Fruit fly (Drosophila melanogaster) whole organism, wandering third instar larva: Measurements from ENCODE around the gene Vha100-2.

Experiments
- Abd-B ChIP-seq: fragments of >200 bp; optimal IDR thresholded peaks from 2 replicates; lab custom pipeline; 2017; ENCODE audit warnings: missing biosample characterization, missing genetic modification characterization
- CG32264 ChIP-seq: fragments of 200-800 bp; sonication (Bioruptor generic); optimal IDR thresholded peaks from 2 replicates; lab custom pipeline; 2016; ENCODE audit warnings: missing biosample characterization, missing genetic modification characterization
- CG9705 ChIP-seq: fragments of 200-800 bp; sonication (Bioruptor generic); optimal IDR thresholded peaks from 2 replicates; lab custom pipeline; 2018; ENCODE audit warnings: missing biosample characterization, mild to moderate bottlenecking, missing genetic modification characterization
- CrebA ChIP-seq: fragments of 200-800 bp; sonication (Bioruptor generic); optimal IDR thresholded peaks from 2 replicates; lab custom pipeline; 2016; ENCODE audit warnings: missing biosample characterization, mild to moderate bottlenecking, missing genetic modification characterization, borderline replicate concordance
- Dif ChIP-seq: fragments of 200-275, 200-300 bp; sonication (Bioruptor generic); optimal IDR thresholded peaks from 2 replicates; lab custom pipeline; 2018; ENCODE audit warnings: missing biosample characterization, missing genetic modification characterization; ENCODE audit not compliant: partially characterized antibody
- GATAd ChIP-seq: sonication (Bioruptor generic); optimal IDR thresholded peaks from 2 replicates; lab custom pipeline; 2016; ENCODE audit warnings: missing biosample characterization, missing genetic modification characterization
- HLH106 ChIP-seq: fragments of 200-800 bp; optimal IDR thresholded peaks from 3 replicates; lab custom pipeline; 2019; ENCODE audit warnings: missing biosample characterization, mild to moderate bottlenecking, missing genetic modification characterization, moderate library complexity
- Hnf4 ChIP-seq: fragments of 200-800 bp; sonication (Bioruptor generic); optimal IDR thresholded peaks from 2 replicates; lab custom pipeline; 2016; ENCODE audit warnings: missing biosample characterization, mild to moderate bottlenecking, missing genetic modification characterization
- Hr78 ChIP-seq: fragments of >200 bp; optimal IDR thresholded peaks from 2 replicates; lab custom pipeline; 2017; ENCODE audit warnings: missing biosample characterization, missing genetic modification characterization
- Hr83 ChIP-seq: fragments of 200-300 bp; sonication (Bioruptor generic); optimal IDR thresholded peaks from 2 replicates; lab custom pipeline; 2016; ENCODE audit warnings: missing biosample characterization, mild to moderate bottlenecking, missing genetic modification characterization, moderate library complexity; ENCODE audit not compliant: poor library complexity, severe bottlenecking
- Mio ChIP-seq: sonication (Bioruptor generic); optimal IDR thresholded peaks from 2 replicates; lab custom pipeline; 2016; ENCODE audit warnings: missing biosample characterization, missing genetic modification characterization
- Myc ChIP-seq: fragments of >200 bp; optimal IDR thresholded peaks from 2 replicates; lab custom pipeline; 2017
- N ChIP-seq: fragments of >200 bp; optimal IDR thresholded peaks from 2 replicates; lab custom pipeline; 2018; ENCODE audit warnings: missing biosample characterization, missing external identifiers, missing genetic modification characterization
- Rel ChIP-seq, 2 experiments: fragments of 200-800 bp; sonication (Bioruptor generic) in 1 of 2; optimal IDR thresholded peaks; 2 replicates in 1 of 2; 3 replicates in 1 of 2; lab custom pipeline; 2016 to 2019; ENCODE audit warnings: mild to moderate bottlenecking in 2 of 2, missing biosample characterization in 2 of 2, missing genetic modification characterization in 2 of 2, moderate library complexity in 1 of 2
- Sp1 ChIP-seq: fragments of 200-800 bp; sonication (Bioruptor generic); optimal IDR thresholded peaks from 3 replicates; lab custom pipeline; 2019; ENCODE audit warnings: missing biosample characterization, mild to moderate bottlenecking, missing genetic modification characterization, moderate library complexity
- Vsx2 ChIP-seq: fragments of 200-300, 225-300 bp; sonication (Bioruptor generic); optimal IDR thresholded peaks from 2 replicates; lab custom pipeline; 2018; ENCODE audit warnings: missing biosample characterization, missing genetic modification characterization; ENCODE audit not compliant: partially characterized antibody
- br ChIP-seq: fragments of 200-800 bp; sonication (Bioruptor generic); optimal IDR thresholded peaks from 2 replicates; lab custom pipeline; 2016; ENCODE audit warnings: missing biosample characterization, missing genetic modification characterization
- brk ChIP-seq: fragments of 200-800 bp; sonication (Bioruptor generic); optimal IDR thresholded peaks from 2 replicates; lab custom pipeline; 2016; ENCODE audit warnings: missing biosample characterization, mild to moderate bottlenecking, missing genetic modification characterization
- dl ChIP-seq, 2 experiments: fragments of 175-275, 200-275 bp in 1 of 2; fragments of 200-275 bp in 1 of 2; sonication (Bioruptor generic); optimal IDR thresholded peaks; lab custom pipeline; 2018; ENCODE audit warnings: mild to moderate bottlenecking in 2 of 2, missing biosample characterization in 2 of 2, missing genetic modification characterization in 2 of 2, moderate library complexity in 2 of 2; ENCODE audit not compliant: partially characterized antibody in 2 of 2, insufficient read depth in 1 of 2
- dmrt93B ChIP-seq: fragments of 200-800 bp; sonication (Bioruptor generic); optimal IDR thresholded peaks from 2 replicates; lab custom pipeline; 2018; ENCODE audit warnings: missing biosample characterization, mild to moderate bottlenecking, missing genetic modification characterization
- dsf ChIP-seq: sonication (Bioruptor generic); optimal IDR thresholded peaks from 2 replicates; lab custom pipeline; 2016; ENCODE audit warnings: missing biosample characterization, missing genetic modification characterization, borderline replicate concordance
- ey ChIP-seq: fragments of 200-800 bp; sonication (Bioruptor generic); optimal IDR thresholded peaks from 2 replicates; lab custom pipeline; 2016; ENCODE audit warnings: missing biosample characterization, missing genetic modification characterization
- foxo ChIP-seq, 2 experiments: fragments of 200-800 bp; sonication (Bioruptor generic); optimal IDR thresholded peaks; 2 replicates in 1 of 2; 3 replicates in 1 of 2; lab custom pipeline; 2016 to 2017; ENCODE audit warnings: missing biosample characterization in 2 of 2, missing genetic modification characterization in 2 of 2
- fru ChIP-seq: fragments of 200-800 bp; sonication (Bioruptor generic); optimal IDR thresholded peaks from 3 replicates; lab custom pipeline; 2016; ENCODE audit warnings: missing biosample characterization, mild to moderate bottlenecking, missing genetic modification characterization
- lola ChIP-seq: fragments of >200 bp; optimal IDR thresholded peaks from 2 replicates; lab custom pipeline; 2017; ENCODE audit warnings: missing biosample characterization, missing genetic modification characterization
- pan ChIP-seq: fragments of >200 bp; optimal IDR thresholded peaks from 2 replicates; lab custom pipeline; 2017
- psq ChIP-seq: fragments of 200-800 bp; sonication (Bioruptor generic); optimal IDR thresholded peaks from 3 replicates; lab custom pipeline; 2017; ENCODE audit warnings: missing biosample characterization, mild to moderate bottlenecking, missing genetic modification characterization, moderate library complexity
- sage ChIP-seq: fragments of 200-800 bp; sonication (Bioruptor generic); optimal IDR thresholded peaks from 2 replicates; lab custom pipeline; 2016; ENCODE audit warnings: missing biosample characterization, mild to moderate bottlenecking, missing genetic modification characterization
- sv ChIP-seq: fragments of 200-800 bp; sonication (Bioruptor generic); optimal IDR thresholded peaks from 3 replicates; lab custom pipeline; 2016; ENCODE audit warnings: missing biosample characterization, missing genetic modification characterization
- tai ChIP-seq: sonication (Bioruptor generic); optimal IDR thresholded peaks from 2 replicates; lab custom pipeline; 2016; ENCODE audit warnings: missing biosample characterization, missing genetic modification characterization
- woc ChIP-seq: sonication (Bioruptor generic); optimal IDR thresholded peaks from 2 replicates; lab custom pipeline; 2016; ENCODE audit warnings: missing biosample characterization, mild to moderate bottlenecking, missing genetic modification characterization

Gene Vha100-2

dm6 chr3R:18366644-18366985 lies 32.4 kb downstream of the Vha100-2 start:
- TF ChIP-seq Rel (GFP tag; optimal IDR thresholded peaks at IDR 0.05; lab: Kevin White, UChicago) (no peak), Rel (tag; optimal IDR thresholded peaks at IDR 0.05; lab: Kevin White, UChicago) (no peak), GATAd (GFP tag; lab: Kevin White, UChicago) (no peak), woc (no peak), psq (GFP tag; lab: Kevin White, UChicago) (no peak), Dif (GFP tag; lab: Kevin White, UChicago) (no peak), brk (GFP tag; lab: Kevin White, UChicago) (no peak), HLH106 (no peak), Myc (no peak), Abd-B (GFP tag; lab: Kevin White, UChicago) (no peak)

dm6 chr3R:18365978-18366643 lies 32.9 kb downstream of the Vha100-2 start, which contains the start of the genes WRNexo and Nup43:
TSS of gene WRNexo (minus strand) at chr3R:18366162.
TSS of gene Nup43 (plus strand) at chr3R:18366638.
- TF ChIP-seq woc: peak; percentile 58
- TF ChIP-seq Hnf4 (GFP tag; lab: Kevin White, UChicago): no peak
- peak; percentile 4 for TF ChIP-seq Myc
- no peak for TF ChIP-seq Sp1 (GFP tag; lab: Kevin White, UChicago)
- no peak for TF ChIP-seq br (GFP tag; lab: Kevin White, UChicago)
- TF ChIP-seq Dif (GFP tag; lab: Kevin White, UChicago): no peak
- peak; percentile 14 for TF ChIP-seq sv (GFP tag; lab: Kevin White, UChicago)
- TF ChIP-seq dmrt93B (GFP tag; lab: Kevin White, UChicago): peak; percentile 20
- TF ChIP-seq ey: peak; percentile 7
- TF ChIP-seq CG9705 (GFP tag; lab: Kevin White, UChicago): no peak
- no peak for TF ChIP-seq CrebA (GFP tag; lab: Kevin White, UChicago)
- TF ChIP-seq foxo (GFP tag; optimal IDR thresholded peaks at IDR 0.05; lab: Kevin White, UChicago): peak in 1 of 2 experiments; percentile 47
- no peak for TF ChIP-seq lola (GFP tag; lab: Kevin White, UChicago)
- no peak for TF ChIP-seq Abd-B (GFP tag; lab: Kevin White, UChicago)
- TF ChIP-seq sage (GFP tag; lab: Kevin White, UChicago): no peak
- peak; percentile 57 for TF ChIP-seq HLH106

dm6 chr3R:18361694-18362093 lies 37.3 kb downstream of the Vha100-2 start, which contains the start of gene hmw:
TSS of gene hmw (plus strand) at chr3R:18361994.
- TF ChIP-seq Hr78 (GFP tag; lab: Kevin White, UChicago): no peak
- no peak for TF ChIP-seq fru (GFP tag; lab: Kevin White, UChicago)
- TF ChIP-seq pan (lab: Kevin White, UChicago): no peak
- no peak for TF ChIP-seq Mio
- TF ChIP-seq woc: no peak
- no peak for TF ChIP-seq N (GFP tag; lab: Kevin White, UChicago)
- no peak for TF ChIP-seq Abd-B (GFP tag; lab: Kevin White, UChicago)
- TF ChIP-seq br (GFP tag; lab: Kevin White, UChicago): no peak
- TF ChIP-seq Dif (GFP tag; lab: Kevin White, UChicago): no peak
- no peak for TF ChIP-seq sv (GFP tag; lab: Kevin White, UChicago)
- TF ChIP-seq Hr83 (GFP tag; lab: Kevin White, UChicago): no peak
- TF ChIP-seq CG32264 (GFP tag; lab: Kevin White, UChicago): no peak
- no peak for TF ChIP-seq GATAd (GFP tag; lab: Kevin White, UChicago)
- no peak for TF ChIP-seq psq (GFP tag; lab: Kevin White, UChicago)
- no peak for TF ChIP-seq tai
- no peak for TF ChIP-seq dl (GFP tag; optimal IDR thresholded peaks at IDR 0.05; lab: Kevin White, UChicago; ENCODE audit: insufficient read depth in 1 of 2, partially characterized antibody in 2 of 2)
- TF ChIP-seq dsf: no peak
- no peak for TF ChIP-seq HLH106

- no peak for TF ChIP-seq sv (GFP tag; lab: Kevin White, UChicago)
- peak; percentile 37 for TF ChIP-seq Vsx2
- TF ChIP-seq Dif (GFP tag; lab: Kevin White, UChicago): no peak
- no peak for TF ChIP-seq Rel (GFP tag; optimal IDR thresholded peaks at IDR 0.05; lab: Kevin White, UChicago)
- TF ChIP-seq Rel (tag; optimal IDR thresholded peaks at IDR 0.05; lab: Kevin White, UChicago): no peak
Observed at dm6 chr3R:18360630-18361260, 38.2 kb downstream of the Vha100-2 start, which contains the start of gene CG15803. TSS of gene CG15803 (minus strand) at chr3R:18360728.
